Worm (Caenorhabditis elegans) whole organism, L4/young adult: ENCODE data around the gene sri-61.
"Not testable (repeated sequence)": the region's sequence is repeated elsewhere in the genome, so short reads cannot be mapped to it uniquely, and the experiment has no call there.

ENCODE experiments used
- W03F9.2 ChIP-seq: fragments of 150-350 bp; optimal IDR thresholded peaks from 2 replicates; lab custom pipeline; 2014; ENCODE audit warnings: missing biosample characterization, missing genetic modification characterization
- dao-5 ChIP-seq: sonication (generic microtip); optimal IDR thresholded peaks from 2 replicates; lab custom pipeline; 2016; ENCODE audit warnings: missing genotype, missing genetic modification characterization, moderate library complexity, missing compliant biosample characterization
- him-1 ChIP-seq: sonication (generic microtip); optimal IDR thresholded peaks from 2 replicates; lab custom pipeline; 2016; ENCODE audit warnings: missing genotype, missing genetic modification reagents, missing genetic modification characterization, missing compliant biosample characterization

Gene sri-61

DNA sequence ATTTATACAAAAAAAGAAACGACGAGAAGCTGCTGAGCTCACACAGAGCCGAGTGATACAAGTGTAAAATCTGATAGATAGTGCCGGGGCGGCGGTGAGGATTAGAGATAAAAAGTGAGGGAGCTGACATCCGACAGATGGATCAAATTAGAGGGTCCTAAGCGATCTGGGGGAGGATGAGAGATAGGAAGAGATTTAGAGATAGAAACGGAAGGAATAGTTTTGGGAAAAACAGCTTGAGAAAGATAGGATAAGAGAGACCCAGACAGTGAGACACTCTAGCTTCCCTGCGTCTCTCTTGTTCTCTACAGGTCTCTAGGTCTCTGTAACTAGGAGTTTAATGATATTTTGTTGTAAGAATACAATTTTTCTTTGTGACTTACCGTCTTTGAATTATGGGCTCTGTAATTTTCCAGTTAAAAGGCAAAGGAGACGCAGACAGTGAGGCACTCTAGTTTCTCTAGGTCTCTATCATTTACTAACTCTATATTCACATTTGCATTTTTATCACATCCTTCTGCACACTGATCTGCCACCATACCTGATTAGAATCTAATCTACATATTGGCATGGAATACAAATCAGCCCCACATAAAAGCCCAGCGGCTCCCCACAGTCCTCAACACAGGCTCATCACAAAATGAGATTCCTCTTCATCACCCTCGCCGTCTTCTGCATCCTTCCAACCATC is 13.0 kb downstream of the sri-61 start, which contains the start of the genes sup-9 and nspf-1:
TSS of gene sup-9 (minus strand) at position 43 of the 691 bp plus-strand sequence.
TSS of gene nspf-1 (plus strand) at position 641 of the 691 bp plus-strand sequence.
- TF ChIP-seq W03F9.2 (no peak), him-1 (tag; lab: Kevin White, UChicago) (no peak), dao-5 (no peak)

DNA sequence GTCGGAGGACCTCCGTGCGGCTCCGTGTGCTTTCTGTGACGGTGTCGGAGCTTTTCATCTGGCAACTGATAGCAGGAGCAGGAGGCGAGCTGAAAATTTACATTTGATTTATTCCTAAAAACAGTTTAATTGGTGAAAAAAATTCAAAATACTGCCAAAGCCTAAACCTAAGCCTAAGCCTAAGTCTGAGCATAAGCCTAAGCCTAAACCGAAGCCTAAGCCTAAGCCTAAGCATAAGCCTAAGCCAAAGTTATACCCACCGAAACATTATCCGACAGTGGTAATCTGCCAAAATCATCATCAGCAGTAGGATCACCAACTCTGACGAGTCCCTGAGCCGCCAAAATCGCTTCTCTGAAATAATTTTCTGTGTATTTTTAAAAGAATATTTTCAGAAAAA is 15.3 kb downstream of the sri-61 start:
- TF ChIP-seq dao-5 (no peak), him-1 (tag; lab: Kevin White, UChicago) (no peak), W03F9.2 (no peak)

DNA sequence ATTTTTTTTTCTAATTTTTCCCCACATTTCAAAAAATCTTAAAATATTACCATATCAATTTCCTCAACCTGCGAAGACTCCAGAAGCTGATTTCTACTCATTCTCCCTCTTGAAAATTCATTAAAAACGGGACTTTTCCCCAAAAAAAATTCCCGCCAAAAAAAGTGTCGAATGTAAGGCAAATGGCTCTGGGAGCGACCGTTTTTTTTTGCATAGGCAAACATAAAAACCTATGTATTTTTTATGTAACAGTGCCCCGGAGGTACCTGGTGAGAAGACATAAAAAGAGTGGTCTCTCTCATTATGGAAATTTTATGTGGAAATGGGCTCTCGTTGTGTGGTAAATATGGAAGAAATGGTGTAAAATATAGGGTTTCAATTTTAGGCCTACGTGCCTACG is 15.9 kb downstream of the sri-61 start, which contains the start of gene ceh-87:
TSS of gene ceh-87 (minus strand) at position 101 of the 400 bp plus-strand sequence.
- TF ChIP-seq him-1 (tag; lab: Kevin White, UChicago): no peak
- TF ChIP-seq dao-5: no peak
- no peak for TF ChIP-seq W03F9.2

DNA sequence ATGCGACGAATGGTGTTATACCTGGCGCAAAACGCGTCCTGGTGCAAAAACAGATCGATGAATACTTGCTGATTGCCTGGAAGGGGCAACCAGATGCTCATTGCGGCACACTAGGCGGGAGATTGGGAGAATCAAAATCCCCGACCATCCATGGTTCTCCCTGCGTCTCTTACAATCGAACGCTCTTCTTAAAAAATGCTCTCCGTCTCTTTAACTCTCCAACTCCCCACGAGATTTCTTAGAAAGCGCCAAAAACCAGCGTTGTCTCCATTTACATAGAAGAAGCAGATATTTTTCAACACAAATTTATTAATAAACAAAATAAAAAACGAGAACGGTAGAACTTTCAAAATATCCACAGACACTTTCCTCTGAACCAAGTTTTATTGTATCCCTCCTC is 19.0 kb downstream of the sri-61 start, which contains the start of gene F34D6.1:
TSS of gene F34D6.1 (minus strand) at position 101 of the 400 bp plus-strand sequence.
- TF ChIP-seq W03F9.2 (no peak), dao-5 (no peak), him-1 (tag; lab: Kevin White, UChicago) (no peak)

DNA sequence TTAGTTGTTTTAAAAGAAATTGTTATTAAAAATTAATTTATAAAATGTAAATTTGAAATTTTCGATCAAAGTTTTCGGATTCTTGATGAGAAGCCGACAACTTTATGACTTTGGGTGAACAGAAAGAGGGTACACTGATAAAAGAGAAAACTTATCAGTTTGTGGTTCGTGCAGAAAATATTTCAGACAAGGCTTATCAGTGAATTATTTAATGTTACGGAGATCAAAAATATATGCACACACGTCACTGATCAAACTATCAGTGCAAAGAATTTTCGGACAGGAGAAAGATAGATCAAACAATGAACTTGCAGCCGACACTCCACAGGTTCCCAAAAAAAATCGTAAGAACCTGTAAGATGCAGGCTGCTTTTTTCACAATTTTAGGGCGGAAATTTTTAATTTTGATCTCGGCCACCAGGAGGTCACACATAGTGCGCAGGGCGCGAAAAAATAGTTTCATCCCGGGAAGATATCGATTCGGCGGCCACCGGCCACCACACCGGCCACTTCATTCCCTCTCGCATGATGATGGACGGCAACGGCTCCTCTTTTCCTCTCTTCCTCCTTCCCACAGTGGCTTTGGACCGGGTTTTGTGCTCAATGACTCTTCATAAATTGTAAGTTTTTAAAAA is 22.5 kb downstream of the sri-61 start, which contains the start of gene F22E5.17:
TSS of gene F22E5.17 (plus strand) at position 508 of the 635 bp plus-strand sequence.
- no peak for TF ChIP-seq dao-5
- TF ChIP-seq W03F9.2: no peak
- TF ChIP-seq him-1 (tag; lab: Kevin White, UChicago): no peak

DNA sequence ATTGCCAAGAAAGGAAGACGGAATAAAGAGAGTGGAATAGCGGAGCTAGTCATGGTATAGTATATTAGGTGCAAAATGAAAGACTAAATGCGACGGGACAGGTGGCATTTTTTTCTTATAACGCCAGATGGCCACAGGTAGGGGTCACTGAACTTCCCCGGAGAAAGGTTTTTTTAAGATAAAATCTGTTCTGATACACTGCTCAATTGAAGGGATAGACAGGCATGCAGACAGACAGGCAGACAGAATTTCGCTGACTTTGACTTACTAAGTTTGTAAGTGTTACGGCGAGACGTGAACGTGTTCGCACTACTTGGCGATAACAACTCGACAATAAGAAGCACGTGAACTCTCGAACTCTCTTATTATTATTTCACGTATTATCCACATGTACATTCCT is 26.6 kb downstream of the sri-61 start, which contains the start of the genes F22E5.20 and F22E5.1:
TSS of gene F22E5.20 (minus strand) at position 101 of the 400 bp plus-strand sequence.
TSS of gene F22E5.1 (plus strand) at position 242 of the 400 bp plus-strand sequence.
- TF ChIP-seq dao-5; W03F9.2; him-1 (tag; lab: Kevin White, UChicago): not testable (repeated sequence)

DNA sequence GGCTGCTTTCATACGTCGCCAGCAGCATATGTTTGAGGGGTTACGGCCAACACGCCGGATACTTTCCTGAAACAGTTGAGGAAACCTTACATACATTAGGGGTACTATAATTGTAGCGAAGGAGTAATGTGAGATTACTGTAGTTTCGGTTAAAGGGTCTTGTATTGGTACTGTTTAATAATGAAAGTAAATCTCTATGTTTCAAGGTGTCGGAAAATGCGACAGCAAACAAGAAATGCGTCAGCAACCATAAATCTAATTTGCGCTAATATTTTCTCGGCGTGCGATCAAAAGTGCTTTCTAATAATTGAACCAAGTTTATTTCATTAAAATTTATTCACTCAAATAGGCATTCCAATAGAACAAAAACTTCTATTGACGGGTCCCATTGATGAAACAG is 27.8 kb downstream of the sri-61 start, which contains the start of gene sri-57:
TSS of gene sri-57 (minus strand) at position 101 of the 400 bp plus-strand sequence.
- TF ChIP-seq W03F9.2; him-1 (tag; lab: Kevin White, UChicago); dao-5: not testable (repeated sequence)

DNA sequence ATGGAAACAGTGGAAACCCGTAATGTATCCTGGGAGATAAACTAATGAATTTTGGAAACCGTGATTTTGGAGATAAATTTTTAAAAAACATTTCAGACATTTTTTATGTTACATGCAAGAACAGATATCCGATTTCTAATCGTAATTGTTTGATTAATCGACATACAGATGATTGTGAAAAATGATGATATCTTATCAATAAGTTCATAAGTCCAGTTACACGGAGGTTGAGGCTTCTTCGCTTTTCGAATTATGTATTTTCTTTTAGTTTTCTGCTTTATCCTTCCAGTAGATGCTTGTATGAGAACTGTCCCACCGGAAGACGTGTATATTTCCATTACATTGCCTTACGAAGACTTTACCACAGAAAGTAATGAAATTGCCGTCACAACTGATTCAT is 34.5 kb downstream of the sri-61 start, which contains the start of gene F22E5.22:
TSS of gene F22E5.22 (plus strand) at position 301 of the 400 bp plus-strand sequence.
- TF ChIP-seq W03F9.2 (no peak), him-1 (tag; lab: Kevin White, UChicago) (no peak), dao-5 (no peak)

DNA sequence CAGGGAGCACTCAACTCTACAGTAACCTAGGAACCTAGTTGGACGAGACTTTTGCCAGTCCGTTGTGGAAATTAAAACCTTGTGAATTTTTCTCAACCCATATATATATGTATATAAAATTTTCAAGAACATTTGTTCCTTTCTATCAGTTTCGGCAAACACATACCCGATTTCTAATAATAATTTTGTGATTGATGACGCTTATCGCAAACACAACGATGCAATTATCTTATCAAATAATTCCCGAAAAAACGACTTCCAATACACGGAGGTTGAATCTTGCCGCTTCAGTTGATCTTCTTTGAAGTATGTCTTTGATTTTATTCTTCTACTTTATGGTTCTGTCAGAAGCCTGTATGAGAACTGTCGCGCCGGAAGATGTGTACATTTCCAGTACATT is 35.0 kb downstream of the sri-61 start, which contains the start of gene F22E5.2:
TSS of gene F22E5.2 (plus strand) at position 301 of the 400 bp plus-strand sequence.
- TF ChIP-seq W03F9.2; dao-5; him-1 (tag; lab: Kevin White, UChicago): not testable (repeated sequence)

DNA sequence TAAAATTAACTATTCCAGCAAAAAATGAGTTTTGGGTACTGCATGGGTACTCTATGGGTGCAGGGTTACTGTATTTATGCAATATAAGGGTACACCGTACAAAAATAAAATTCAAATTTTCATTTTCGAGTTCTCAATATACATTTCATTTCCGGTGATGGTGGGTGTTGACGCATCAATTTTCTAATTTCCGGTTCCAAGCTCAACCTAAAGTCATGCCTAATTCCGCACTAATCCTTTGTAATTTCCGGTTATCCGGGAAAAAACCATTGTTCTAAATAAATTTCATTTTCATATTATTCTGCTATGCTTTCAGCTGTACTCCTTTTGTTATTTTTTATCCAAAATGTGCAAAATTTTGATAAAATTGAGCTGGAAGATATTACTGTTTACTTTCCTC is 40.8 kb downstream of the sri-61 start, which contains the start of gene gcy-21:
TSS of gene gcy-21 (plus strand) at position 301 of the 400 bp plus-strand sequence.
- TF ChIP-seq W03F9.2: no peak
- no peak for TF ChIP-seq him-1 (tag; lab: Kevin White, UChicago)
- no peak for TF ChIP-seq dao-5

DNA sequence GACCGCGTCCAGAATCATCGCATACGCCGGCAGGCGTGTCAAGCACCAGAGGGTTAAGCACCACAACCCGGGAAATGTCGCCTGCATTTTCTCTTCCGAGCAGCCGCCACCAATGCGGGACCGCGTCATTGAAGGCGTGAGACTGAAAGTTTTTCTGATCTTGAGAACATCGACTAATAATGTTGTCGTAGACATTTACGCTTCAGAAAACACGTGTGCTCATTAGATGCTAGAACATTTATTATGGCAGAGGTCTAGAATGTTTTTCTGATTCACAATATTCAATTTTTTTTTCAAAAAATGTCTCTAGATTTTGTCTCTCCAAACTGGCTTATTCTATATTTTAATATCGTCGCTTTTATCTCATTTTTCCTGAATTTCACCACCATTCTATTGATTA is 43.5 kb downstream of the sri-61 start, which contains the start of gene sri-47:
TSS of gene sri-47 (plus strand) at position 301 of the 400 bp plus-strand sequence.
- TF ChIP-seq him-1 (tag; lab: Kevin White, UChicago) (no peak), W03F9.2 (no peak), dao-5 (no peak)

DNA sequence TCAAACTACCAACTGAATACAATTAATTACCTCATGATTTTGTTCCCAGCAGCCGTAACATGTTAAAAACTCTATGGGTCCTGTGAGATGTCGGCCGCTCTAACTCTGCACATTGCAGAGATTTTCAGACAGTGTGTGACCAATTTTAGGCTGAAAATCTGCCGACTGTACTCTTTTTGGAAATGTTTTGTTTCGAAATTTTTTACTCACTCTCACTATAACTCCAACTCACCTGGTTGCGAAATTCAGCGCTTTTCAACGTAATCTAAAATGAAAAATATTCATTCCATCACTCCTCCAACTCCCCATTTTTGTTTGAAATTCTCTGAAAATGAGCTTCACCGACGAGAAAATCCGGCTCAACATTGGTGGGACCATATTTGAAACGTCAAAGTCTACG is 50.6 kb downstream of the sri-61 start, which contains the start of the genes F22E5.13 and F22E5.6:
TSS of gene F22E5.13 (minus strand) at position 101 of the 400 bp plus-strand sequence.
TSS of gene F22E5.6 (plus strand) at position 297 of the 400 bp plus-strand sequence.
- TF ChIP-seq dao-5 (no peak), him-1 (tag; lab: Kevin White, UChicago) (no peak), W03F9.2 (no peak)

DNA sequence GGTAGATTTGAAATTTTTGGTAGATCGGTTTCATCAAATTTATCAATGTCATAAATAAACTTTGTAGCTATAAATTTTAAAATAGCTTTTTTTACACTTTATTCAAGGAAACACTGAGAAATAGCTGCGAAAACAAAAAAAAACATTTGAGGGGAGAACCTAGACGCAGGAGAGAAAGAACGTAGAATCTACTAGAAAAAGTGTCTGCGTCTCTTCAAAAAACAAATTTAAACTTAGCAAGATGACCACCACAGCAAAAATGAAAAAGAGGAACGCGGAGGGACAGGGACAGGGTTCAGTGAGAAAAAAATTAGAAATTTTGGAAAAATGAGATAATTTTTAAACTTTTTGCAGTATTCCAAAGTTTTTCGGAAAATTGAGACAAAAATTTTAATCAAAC is 51.1 kb downstream of the sri-61 start:
- TF ChIP-seq W03F9.2 (no peak), him-1 (tag; lab: Kevin White, UChicago) (no peak), dao-5 (no peak)
